Fruit fly (Drosophila melanogaster): ENCODE data around the gene CG6845.
A peak's percentile ranks its signal among the peaks of the same experiment; 100 is the strongest.

CG6845 gene

DNA sequence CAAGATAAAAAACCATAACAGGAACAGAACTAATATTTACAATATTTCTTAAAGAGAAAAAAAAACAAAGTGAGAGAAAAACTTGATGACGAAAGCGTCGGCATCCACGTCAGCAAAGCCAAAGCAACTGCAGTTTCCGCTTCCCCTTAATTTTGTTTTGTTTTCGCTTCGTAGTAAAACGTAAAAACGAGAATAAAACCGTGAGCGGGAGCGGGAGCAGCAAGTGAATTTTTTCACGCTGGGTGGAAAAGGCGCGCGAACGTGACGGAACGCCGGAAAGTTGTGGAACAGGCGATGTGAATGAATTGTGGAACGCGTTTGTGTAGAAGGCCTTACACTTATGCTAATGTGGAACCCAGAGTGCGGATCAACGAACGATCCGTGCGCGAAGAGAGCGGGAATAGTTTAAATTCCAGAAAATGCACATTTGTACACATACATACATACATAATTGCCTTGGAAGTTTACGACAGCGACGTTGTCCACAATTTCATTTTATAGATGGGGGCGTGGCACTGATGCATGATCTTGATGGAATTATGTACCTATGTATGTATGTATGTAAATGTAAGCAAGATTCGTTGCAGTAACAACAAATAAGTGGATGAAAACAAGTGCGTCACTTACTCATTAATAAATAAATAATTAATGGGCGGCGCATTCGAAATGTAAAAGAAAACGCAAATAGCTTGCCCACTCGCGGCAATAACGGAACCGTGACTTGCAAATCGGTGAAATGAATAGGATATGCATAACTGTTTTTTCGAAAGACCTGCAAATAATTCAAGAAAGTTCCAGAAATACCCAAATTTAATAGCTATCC lies 17.7 kb upstream of the CG6845 start:
- peak; percentile 68 for TF ChIP-seq Xbp1 (GFP tag; optimal IDR thresholded peaks at IDR 0.05)
- peak; percentile 84 for TF ChIP-seq nerfin-1 (tag; optimal IDR thresholded peaks at IDR 0.05)
- TF ChIP-seq btn (GFP tag; optimal IDR thresholded peaks at IDR 0.05): no peak
- no peak for TF ChIP-seq Ptx1 (GFP tag; IDR thresholded peaks at IDR 0.05)
- TF ChIP-seq Drgx (GFP tag; IDR thresholded peaks at IDR 0.05): 0 out of 2 replicates have a peak, but pooled peaks have one; percentile 17
- peak; percentile 13 for TF ChIP-seq her (GFP tag; optimal IDR thresholded peaks at IDR 0.05)
- peak; percentile 27 for TF ChIP-seq grn (GFP tag; optimal IDR thresholded peaks at IDR 0.05)
- no peak for TF ChIP-seq CG7987 (GFP tag; optimal IDR thresholded peaks at IDR 0.05)
- no peak for TF ChIP-seq CG12391 (tag; optimal IDR thresholded peaks at IDR 0.05)
- peak in 1 of 2 experiments; percentile 55 for TF ChIP-seq Eip74EF (GFP tag; optimal IDR thresholded peaks at IDR 0.05)
- no peak for TF ChIP-seq CG10979 (tag; optimal IDR thresholded peaks at IDR 0.05)
- TF ChIP-seq B-H2 (GFP tag; optimal IDR thresholded peaks at IDR 0.05): peak; percentile 17
- TF ChIP-seq BtbVII (GFP tag; optimal IDR thresholded peaks at IDR 0.05): peak; percentile 25
- no peak for TF ChIP-seq CG11504 (tag; optimal IDR thresholded peaks at IDR 0.05)
- TF ChIP-seq Lim3 (GFP tag; IDR thresholded peaks at IDR 0.05): no peak
- TF ChIP-seq Stat92E (GFP tag; optimal IDR thresholded peaks at IDR 0.05): peak in 1 of 3 experiments; percentile 28
- TF ChIP-seq HmgZ (tag; optimal IDR thresholded peaks at IDR 0.05): no peak
- peak; percentile 4 for TF ChIP-seq CG10147 (GFP tag; optimal IDR thresholded peaks at IDR 0.05)
- no peak for TF ChIP-seq HmgD (GFP tag; optimal IDR thresholded peaks at IDR 0.05)
- TF ChIP-seq zf30C (GFP tag; optimal IDR thresholded peaks at IDR 0.05): peak; percentile 56
- no peak for TF ChIP-seq H15 (GFP tag; IDR thresholded peaks at IDR 0.05)
- TF ChIP-seq crol (GFP tag; IDR thresholded peaks at IDR 0.05): peak; percentile 66; the same call in 1 of the 2 replicates
- peak; percentile 43 for TF ChIP-seq CG17568 (GFP tag; optimal IDR thresholded peaks at IDR 0.05)
- TF ChIP-seq ftz-f1 (GFP tag; optimal IDR thresholded peaks at IDR 0.05): peak; percentile 66
- peak; percentile 17 for TF ChIP-seq Ssrp (tag; optimal IDR thresholded peaks at IDR 0.05)
- peak; percentile 42; the same call in 1 of the 2 replicates for TF ChIP-seq E2f1 (GFP tag; IDR thresholded peaks at IDR 0.05)
- no peak for TF ChIP-seq Hey (tag; optimal IDR thresholded peaks at IDR 0.05)
- peak; percentile 78 for TF ChIP-seq CG30020 (tag; optimal IDR thresholded peaks at IDR 0.05)
- TF ChIP-seq kni (GFP tag; optimal IDR thresholded peaks at IDR 0.05): peak; percentile 86
- TF ChIP-seq CG11723 (GFP tag; optimal IDR thresholded peaks at IDR 0.05): peak; percentile 66
- TF ChIP-seq kah (GFP tag; optimal IDR thresholded peaks at IDR 0.05): peak; percentile 30
- TF ChIP-seq CG10366 (GFP tag; IDR thresholded peaks at IDR 0.05): no peak
- peak; percentile 1 for TF ChIP-seq CG17385 (GFP tag; optimal IDR thresholded peaks at IDR 0.05)
- TF ChIP-seq sens (GFP tag): peak; percentile 71
- TF ChIP-seq CG2199 (GFP tag; IDR thresholded peaks at IDR 0.05): peak; percentile 89
- peak; percentile 59; the same call in 2 of the 3 replicates for TF ChIP-seq ci (GFP tag; IDR thresholded peaks at IDR 0.05)
- TF ChIP-seq D19A (tag; optimal IDR thresholded peaks at IDR 0.05): peak; percentile 8
- no peak for TF ChIP-seq gcm2 (GFP tag; optimal IDR thresholded peaks at IDR 0.05)
- TF ChIP-seq pros (GFP tag; optimal IDR thresholded peaks at IDR 0.05): peak; percentile 92
- TF ChIP-seq CG8290 (GFP tag; optimal IDR thresholded peaks at IDR 0.05): no peak
- peak in 1 of 2 experiments; percentile 45 for TF ChIP-seq CG8290 (tag; optimal IDR thresholded peaks at IDR 0.05)
- no peak for TF ChIP-seq ase (GFP tag; IDR thresholded peaks at IDR 0.05)
- no peak for TF ChIP-seq CG10565 (GFP tag; optimal IDR thresholded peaks at IDR 0.05)
- TF ChIP-seq shn (GFP tag; optimal IDR thresholded peaks at IDR 0.05): no peak
- TF ChIP-seq CG1233 (GFP tag; optimal IDR thresholded peaks at IDR 0.05): no peak
- no peak for TF ChIP-seq Asciz (GFP tag; optimal IDR thresholded peaks at IDR 0.05)
- no peak for TF ChIP-seq CG5245 (GFP tag; optimal IDR thresholded peaks at IDR 0.05)
- TF ChIP-seq Rfx (GFP tag; IDR thresholded peaks at IDR 0.05): 0 out of 2 replicates have a peak, but pooled peaks have one; percentile 9
- TF ChIP-seq esg (GFP tag; conservative IDR thresholded peaks at IDR 0.05): no peak

Data from whole organism, embryonic.